Fruit fly (Drosophila melanogaster): Measurements from ENCODE around the gene Raf.

dm6 chrX:2360992-2361391 lies 65.7 kb downstream of the Raf start:
- TF ChIP-seq CG8478 (optimal IDR thresholded peaks at IDR 0.05): no peak
- no peak for TF ChIP-seq CTCF (optimal IDR thresholded peaks at IDR 0.05)

Data from S2 (cell line).